Fruit fly (Drosophila melanogaster) whole organism, wandering third instar larva: Measurements from ENCODE around the gene CG15211.

Experiments used
- Abd-B ChIP-seq: fragments of >200 bp; optimal IDR thresholded peaks from 2 replicates; lab custom pipeline; 2017; ENCODE audit warnings: missing biosample characterization, missing genetic modification characterization
- CG32264 ChIP-seq: fragments of 200-800 bp; sonication (Bioruptor generic); optimal IDR thresholded peaks from 2 replicates; lab custom pipeline; 2016; ENCODE audit warnings: missing biosample characterization, missing genetic modification characterization
- CG9705 ChIP-seq: fragments of 200-800 bp; sonication (Bioruptor generic); optimal IDR thresholded peaks from 2 replicates; lab custom pipeline; 2018; ENCODE audit warnings: missing biosample characterization, mild to moderate bottlenecking, missing genetic modification characterization
- CrebA ChIP-seq: fragments of 200-800 bp; sonication (Bioruptor generic); optimal IDR thresholded peaks from 2 replicates; lab custom pipeline; 2016; ENCODE audit warnings: missing biosample characterization, mild to moderate bottlenecking, missing genetic modification characterization, borderline replicate concordance
- Dfd ChIP-seq: fragments of >200 bp; optimal IDR thresholded peaks from 2 replicates; lab custom pipeline; 2017; ENCODE audit warnings: missing biosample characterization, missing genetic modification characterization
- Dif ChIP-seq: fragments of 200-275, 200-300 bp; sonication (Bioruptor generic); optimal IDR thresholded peaks from 2 replicates; lab custom pipeline; 2018; ENCODE audit warnings: missing biosample characterization, missing genetic modification characterization; ENCODE audit not compliant: partially characterized antibody
- GATAd ChIP-seq: sonication (Bioruptor generic); optimal IDR thresholded peaks from 2 replicates; lab custom pipeline; 2016; ENCODE audit warnings: missing biosample characterization, missing genetic modification characterization
- HLH106 ChIP-seq: fragments of 200-800 bp; optimal IDR thresholded peaks from 3 replicates; lab custom pipeline; 2019; ENCODE audit warnings: missing biosample characterization, mild to moderate bottlenecking, missing genetic modification characterization, moderate library complexity
- Hnf4 ChIP-seq: fragments of 200-800 bp; sonication (Bioruptor generic); optimal IDR thresholded peaks from 2 replicates; lab custom pipeline; 2016; ENCODE audit warnings: missing biosample characterization, mild to moderate bottlenecking, missing genetic modification characterization
- Hr78 ChIP-seq: fragments of >200 bp; optimal IDR thresholded peaks from 2 replicates; lab custom pipeline; 2017; ENCODE audit warnings: missing biosample characterization, missing genetic modification characterization
- Hr83 ChIP-seq: fragments of 200-300 bp; sonication (Bioruptor generic); optimal IDR thresholded peaks from 2 replicates; lab custom pipeline; 2016; ENCODE audit warnings: missing biosample characterization, mild to moderate bottlenecking, missing genetic modification characterization, moderate library complexity; ENCODE audit not compliant: poor library complexity, severe bottlenecking
- Jra ChIP-seq: sonication (Bioruptor generic); optimal IDR thresholded peaks from 2 replicates; lab custom pipeline; 2016; ENCODE audit warnings: missing biosample characterization, missing genetic modification characterization
- Mio ChIP-seq: sonication (Bioruptor generic); optimal IDR thresholded peaks from 2 replicates; lab custom pipeline; 2016; ENCODE audit warnings: missing biosample characterization, missing genetic modification characterization
- Myc ChIP-seq: fragments of >200 bp; optimal IDR thresholded peaks from 2 replicates; lab custom pipeline; 2017
- N ChIP-seq: fragments of >200 bp; optimal IDR thresholded peaks from 2 replicates; lab custom pipeline; 2018; ENCODE audit warnings: missing biosample characterization, missing external identifiers, missing genetic modification characterization
- OdsH ChIP-seq: fragments of 200-800 bp; sonication (Bioruptor generic); optimal IDR thresholded peaks from 2 replicates; lab custom pipeline; 2016; ENCODE audit warnings: missing biosample characterization, mild to moderate bottlenecking, missing genetic modification characterization
- Rel ChIP-seq, 2 experiments: fragments of 200-800 bp; sonication (Bioruptor generic) in 1 of 2; optimal IDR thresholded peaks; 2 replicates in 1 of 2; 3 replicates in 1 of 2; lab custom pipeline; 2016 to 2019; ENCODE audit warnings: mild to moderate bottlenecking in 2 of 2, missing biosample characterization in 2 of 2, missing genetic modification characterization in 2 of 2, moderate library complexity in 1 of 2
- Sp1 ChIP-seq: fragments of 200-800 bp; sonication (Bioruptor generic); optimal IDR thresholded peaks from 3 replicates; lab custom pipeline; 2019; ENCODE audit warnings: missing biosample characterization, mild to moderate bottlenecking, missing genetic modification characterization, moderate library complexity
- Vsx2 ChIP-seq: fragments of 200-300, 225-300 bp; sonication (Bioruptor generic); optimal IDR thresholded peaks from 2 replicates; lab custom pipeline; 2018; ENCODE audit warnings: missing biosample characterization, missing genetic modification characterization; ENCODE audit not compliant: partially characterized antibody
- br ChIP-seq: fragments of 200-800 bp; sonication (Bioruptor generic); optimal IDR thresholded peaks from 2 replicates; lab custom pipeline; 2016; ENCODE audit warnings: missing biosample characterization, missing genetic modification characterization
- brk ChIP-seq: fragments of 200-800 bp; sonication (Bioruptor generic); optimal IDR thresholded peaks from 2 replicates; lab custom pipeline; 2016; ENCODE audit warnings: missing biosample characterization, mild to moderate bottlenecking, missing genetic modification characterization
- dl ChIP-seq, 2 experiments: fragments of 175-275, 200-275 bp in 1 of 2; fragments of 200-275 bp in 1 of 2; sonication (Bioruptor generic); optimal IDR thresholded peaks; lab custom pipeline; 2018; ENCODE audit warnings: mild to moderate bottlenecking in 2 of 2, missing biosample characterization in 2 of 2, missing genetic modification characterization in 2 of 2, moderate library complexity in 2 of 2; ENCODE audit not compliant: partially characterized antibody in 2 of 2, insufficient read depth in 1 of 2
- dmrt93B ChIP-seq: fragments of 200-800 bp; sonication (Bioruptor generic); optimal IDR thresholded peaks from 2 replicates; lab custom pipeline; 2018; ENCODE audit warnings: missing biosample characterization, mild to moderate bottlenecking, missing genetic modification characterization
- dsf ChIP-seq: sonication (Bioruptor generic); optimal IDR thresholded peaks from 2 replicates; lab custom pipeline; 2016; ENCODE audit warnings: missing biosample characterization, missing genetic modification characterization, borderline replicate concordance
- ey ChIP-seq: fragments of 200-800 bp; sonication (Bioruptor generic); optimal IDR thresholded peaks from 2 replicates; lab custom pipeline; 2016; ENCODE audit warnings: missing biosample characterization, missing genetic modification characterization
- foxo ChIP-seq, 2 experiments: fragments of 200-800 bp; sonication (Bioruptor generic); optimal IDR thresholded peaks; 2 replicates in 1 of 2; 3 replicates in 1 of 2; lab custom pipeline; 2016 to 2017; ENCODE audit warnings: missing biosample characterization in 2 of 2, missing genetic modification characterization in 2 of 2
- fru ChIP-seq: fragments of 200-800 bp; sonication (Bioruptor generic); optimal IDR thresholded peaks from 3 replicates; lab custom pipeline; 2016; ENCODE audit warnings: missing biosample characterization, mild to moderate bottlenecking, missing genetic modification characterization
- h ChIP-seq: fragments of 200-800 bp; sonication (Bioruptor generic); optimal IDR thresholded peaks from 3 replicates; lab custom pipeline; 2016; ENCODE audit warnings: missing biosample characterization, mild to moderate bottlenecking, missing genetic modification characterization
- jim ChIP-seq: fragments of 175-275, 200-325 bp; sonication (Bioruptor generic); optimal IDR thresholded peaks from 2 replicates; lab custom pipeline; 2016; ENCODE audit warnings: missing biosample characterization, mild to moderate bottlenecking, missing genetic modification characterization
- lola ChIP-seq: fragments of >200 bp; optimal IDR thresholded peaks from 2 replicates; lab custom pipeline; 2017; ENCODE audit warnings: missing biosample characterization, missing genetic modification characterization
- pan ChIP-seq: fragments of >200 bp; optimal IDR thresholded peaks from 2 replicates; lab custom pipeline; 2017
- psq ChIP-seq: fragments of 200-800 bp; sonication (Bioruptor generic); optimal IDR thresholded peaks from 3 replicates; lab custom pipeline; 2017; ENCODE audit warnings: missing biosample characterization, mild to moderate bottlenecking, missing genetic modification characterization, moderate library complexity
- rgr ChIP-seq: fragments of 200-800 bp; sonication (Bioruptor generic); optimal IDR thresholded peaks from 3 replicates; lab custom pipeline; 2016; ENCODE audit warnings: missing biosample characterization, mild to moderate bottlenecking, missing genetic modification characterization
- sage ChIP-seq: fragments of 200-800 bp; sonication (Bioruptor generic); optimal IDR thresholded peaks from 2 replicates; lab custom pipeline; 2016; ENCODE audit warnings: missing biosample characterization, mild to moderate bottlenecking, missing genetic modification characterization
- sv ChIP-seq: fragments of 200-800 bp; sonication (Bioruptor generic); optimal IDR thresholded peaks from 3 replicates; lab custom pipeline; 2016; ENCODE audit warnings: missing biosample characterization, missing genetic modification characterization
- tai ChIP-seq: sonication (Bioruptor generic); optimal IDR thresholded peaks from 2 replicates; lab custom pipeline; 2016; ENCODE audit warnings: missing biosample characterization, missing genetic modification characterization
- usp ChIP-seq: fragments of >200 bp; optimal IDR thresholded peaks from 2 replicates; lab custom pipeline; 2017; ENCODE audit warnings: missing biosample characterization, missing genetic modification characterization
- woc ChIP-seq: sonication (Bioruptor generic); optimal IDR thresholded peaks from 2 replicates; lab custom pipeline; 2016; ENCODE audit warnings: missing biosample characterization, mild to moderate bottlenecking, missing genetic modification characterization

The CG15211 gene

dm6 chrX:10738835-10739371, 33.4 kb upstream of the CG15211 start:
- TF ChIP-seq Jra (GFP tag; lab: Kevin White, UChicago) (no peak), OdsH (no peak), psq (GFP tag; lab: Kevin White, UChicago) (peak; percentile 70), Vsx2 (GFP tag; lab: Kevin White, UChicago) (peak; percentile 64), Dif (GFP tag; lab: Kevin White, UChicago) (peak; percentile 51), CG9705 (no peak), dl (GFP tag; optimal IDR thresholded peaks at IDR 0.05; lab: Kevin White, UChicago; ENCODE audit: insufficient read depth in 1 of 2, partially characterized antibody in 2 of 2) (peak; percentile 20 to 82), lola (GFP tag; lab: Kevin White, UChicago) (no peak), CrebA (GFP tag; lab: Kevin White, UChicago) (peak; percentile 56), h (GFP tag; lab: Kevin White, UChicago) (peak; percentile 14), sage (peak; percentile 45), brk (no peak), fru (GFP tag; lab: Kevin White, UChicago) (peak; percentile 48)

- no peak for TF ChIP-seq pan (lab: Kevin White, UChicago)
Observed at dm6 chrX:10739614-10740436, 32.5 kb upstream of the CG15211 start.

- TF ChIP-seq Hr78 (GFP tag; lab: Kevin White, UChicago) (no peak), CG9705 (no peak), CG32264 (no peak), tai (GFP tag; lab: Kevin White, UChicago) (no peak), fru (GFP tag; lab: Kevin White, UChicago) (peak; percentile 34), Jra (GFP tag; lab: Kevin White, UChicago) (no peak), pan (lab: Kevin White, UChicago) (no peak), sage (no peak), HLH106 (tag; lab: Kevin White, UChicago) (peak; percentile 42), dl (GFP tag; optimal IDR thresholded peaks at IDR 0.05; lab: Kevin White, UChicago; ENCODE audit: insufficient read depth in 1 of 2, partially characterized antibody in 2 of 2) (no peak), jim (no peak), ey (no peak), Sp1 (GFP tag; lab: Kevin White, UChicago) (peak; percentile 49), Dfd (no peak), CrebA (GFP tag; lab: Kevin White, UChicago) (no peak), woc (GFP tag; lab: Kevin White, UChicago) (peak; percentile 10), Myc (lab: Kevin White, UChicago) (no peak), Hr83 (GFP tag; lab: Kevin White, UChicago) (no peak), GATAd (GFP tag; lab: Kevin White, UChicago) (no peak), psq (GFP tag; lab: Kevin White, UChicago) (no peak), br (GFP tag; lab: Kevin White, UChicago) (no peak), OdsH (no peak), Dif (GFP tag; lab: Kevin White, UChicago) (no peak), Hnf4 (GFP tag; lab: Kevin White, UChicago) (no peak), Rel (GFP tag; optimal IDR thresholded peaks at IDR 0.05; lab: Kevin White, UChicago) (no peak), Rel (tag; optimal IDR thresholded peaks at IDR 0.05; lab: Kevin White, UChicago) (no peak), usp (GFP tag; lab: Kevin White, UChicago) (no peak), h (GFP tag; lab: Kevin White, UChicago) (no peak), sv (GFP tag; lab: Kevin White, UChicago) (no peak), foxo (GFP tag; optimal IDR thresholded peaks at IDR 0.05; lab: Kevin White, UChicago) (peak in 1 of 2 experiments; percentile 46), dsf (GFP tag; lab: Kevin White, UChicago) (no peak), rgr (GFP tag; lab: Kevin White, UChicago) (no peak), Vsx2 (GFP tag; lab: Kevin White, UChicago) (no peak), Mio (GFP tag; lab: Kevin White, UChicago) (no peak), dmrt93B (GFP tag; lab: Kevin White, UChicago) (no peak), Abd-B (GFP tag; lab: Kevin White, UChicago) (no peak), brk (no peak), N (GFP tag; lab: Kevin White, UChicago) (no peak), lola (GFP tag; lab: Kevin White, UChicago) (no peak)
Observed at dm6 chrX:10740953-10741500, 31.3 kb upstream of the CG15211 start.
